Worm (Caenorhabditis elegans) whole organism, late embryonic: ENCODE results near the gene T25B9.11.

ENCODE experiments used
- T23F11.4 ChIP-seq: fragments of 200-800 bp; sonication (Bioruptor generic); optimal IDR thresholded peaks from 2 replicates; lab custom pipeline; 2018; ENCODE audit warnings: mild to moderate bottlenecking, missing genetic modification characterization, missing compliant biosample characterization
- ama-1 ChIP-seq: fragments of 150-350 bp; optimal IDR thresholded peaks from 2 replicates; lab custom pipeline; 2014
- dve-1 ChIP-seq: sonication (generic microtip); optimal IDR thresholded peaks from 2 replicates; lab custom pipeline; 2017; ENCODE audit warnings: antibody characterized with exemption, mild to moderate bottlenecking, missing genetic modification characterization, missing compliant biosample characterization
- elt-2 ChIP-seq: sonication (generic microtip); optimal IDR thresholded peaks from 2 replicates; lab custom pipeline; 2016; ENCODE audit warnings: missing genetic modification reagents, missing genetic modification characterization, missing compliant biosample characterization
- hlh-15 ChIP-seq: sonication (generic microtip); optimal IDR thresholded peaks from 2 replicates; lab custom pipeline; 2016; ENCODE audit warnings: missing genetic modification characterization, missing compliant biosample characterization
- lin-11 ChIP-seq: fragments of 200-800 bp; sonication (Bioruptor generic); optimal IDR thresholded peaks from 2 replicates; lab custom pipeline; 2018; ENCODE audit warnings: mild to moderate bottlenecking, missing genetic modification characterization, missing compliant biosample characterization
- nhr-11 ChIP-seq: fragments of 150-350 bp; optimal IDR thresholded peaks from 2 replicates; lab custom pipeline; 2014; ENCODE audit warnings: missing biosample characterization, missing genetic modification characterization
- odd-2 ChIP-seq: sonication (generic microtip); optimal IDR thresholded peaks from 2 replicates; lab custom pipeline; 2017; ENCODE audit warnings: antibody characterized with exemption, mild to moderate bottlenecking, missing genetic modification characterization, missing compliant biosample characterization
- pqm-1 ChIP-seq: sonication (generic microtip); optimal IDR thresholded peaks from 2 replicates; lab custom pipeline; 2016; ENCODE audit warnings: missing genetic modification characterization, missing compliant biosample characterization

DNA sequence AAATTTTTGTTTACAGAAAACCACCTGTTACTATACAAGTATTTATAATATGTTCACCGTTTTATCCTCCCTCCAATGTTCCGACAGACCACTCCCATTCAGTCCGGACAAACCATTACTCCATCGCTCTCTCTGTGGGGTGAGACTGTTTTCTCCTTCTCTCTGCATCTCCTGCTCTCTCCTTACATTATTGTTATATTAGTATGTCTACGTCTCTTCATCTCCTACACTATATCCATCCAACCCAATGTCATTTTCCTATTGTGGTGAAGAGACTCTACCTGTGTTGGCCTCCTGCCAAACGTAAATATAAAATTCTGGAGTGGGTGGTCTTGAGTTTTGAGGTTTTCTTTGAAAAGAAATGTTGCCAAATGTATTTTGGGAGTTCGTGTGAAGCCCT, 49.7 kb upstream of the T25B9.11 start:
- TF ChIP-seq odd-2 (tag; lab: Kevin White, UChicago) (no peak), pqm-1 (no peak), elt-2 (tag; lab: Kevin White, UChicago) (no peak), lin-11 (tag; lab: Kevin White, UChicago) (no peak), nhr-11 (tag; lab: Kevin White, UChicago) (no peak), dve-1 (tag; lab: Kevin White, UChicago) (no peak), T23F11.4 (GFP tag; lab: Kevin White, UChicago) (no peak), hlh-15 (tag; lab: Kevin White, UChicago) (no peak), ama-1 (no peak)
